Fruit fly (Drosophila melanogaster): ENCODE data around the gene CG10749.

Gene CG10749

DNA sequence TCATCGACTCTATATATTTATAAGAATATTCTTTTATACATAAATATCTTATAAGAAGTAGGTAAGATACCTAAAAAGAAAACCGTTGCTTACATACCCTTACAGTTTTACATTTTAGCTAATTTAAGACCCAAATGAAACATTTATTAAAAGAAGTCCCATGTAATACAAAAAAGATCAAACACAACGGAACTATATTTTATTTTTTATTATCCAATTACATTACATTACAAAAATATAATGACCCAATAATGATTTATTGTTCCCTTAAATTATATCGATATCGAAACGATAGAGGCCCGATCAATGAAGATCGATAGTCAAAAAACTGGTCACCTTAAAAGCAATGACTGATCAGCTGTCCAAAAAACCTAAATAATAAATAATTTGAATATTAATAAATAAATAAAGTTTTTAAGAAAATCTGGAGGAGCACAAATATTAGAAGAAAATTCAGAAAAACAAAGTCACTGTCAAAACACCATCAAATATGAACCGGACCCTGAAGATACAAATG is 35.7 kb downstream of the CG10749 start (continued):
- no peak for TF ChIP-seq CG9437 (GFP tag; optimal IDR thresholded peaks at IDR 0.05)
- TF ChIP-seq CG13775 (GFP tag; optimal IDR thresholded peaks at IDR 0.05): no peak
- peak; percentile 54; the same call in 2 of the 3 replicates for TF ChIP-seq vnd (GFP tag; IDR thresholded peaks at IDR 0.05; ENCODE audit: partially characterized antibody)
- TF ChIP-seq mam (GFP tag; optimal IDR thresholded peaks at IDR 0.05): no peak
- TF ChIP-seq CG11560 (tag; IDR thresholded peaks at IDR 0.05): no peak
- no peak for TF ChIP-seq CG8924 (tag; optimal IDR thresholded peaks at IDR 0.05)
- no peak for TF ChIP-seq CG33213 (GFP tag; optimal IDR thresholded peaks at IDR 0.05)
- TF ChIP-seq Deaf1 (tag; optimal IDR thresholded peaks at IDR 0.05): no peak
- TF ChIP-seq CrebB (tag; optimal IDR thresholded peaks at IDR 0.05): no peak
- TF ChIP-seq CG12942 (GFP tag; optimal IDR thresholded peaks at IDR 0.05): no peak
- TF ChIP-seq zfh1 (GFP tag; IDR thresholded peaks at IDR 0.05): no peak
- TF ChIP-seq Med (GFP tag): no peak
- no peak for TF ChIP-seq CG10462 (GFP tag; optimal IDR thresholded peaks at IDR 0.05)
- no peak for TF ChIP-seq Taf1 (GFP tag; IDR thresholded peaks at IDR 0.05)
- no peak for TF ChIP-seq Ssrp (tag; optimal IDR thresholded peaks at IDR 0.05)
- no peak for TF ChIP-seq so (GFP tag; IDR thresholded peaks at IDR 0.05)
- TF ChIP-seq onecut (GFP tag; IDR thresholded peaks at IDR 0.05): no peak
- TF ChIP-seq phol (tag; optimal IDR thresholded peaks at IDR 0.05): no peak
- no peak for TF ChIP-seq H15 (GFP tag; IDR thresholded peaks at IDR 0.05)
- peak; percentile 12 for TF ChIP-seq CG12659 (GFP tag; optimal IDR thresholded peaks at IDR 0.05)
- no peak for TF ChIP-seq CG6654 (GFP tag; optimal IDR thresholded peaks at IDR 0.05)
- TF ChIP-seq CG3065 (GFP tag; optimal IDR thresholded peaks at IDR 0.05): no peak
- TF ChIP-seq ems (GFP tag; optimal IDR thresholded peaks at IDR 0.05): no peak
- TF ChIP-seq Hey (tag; optimal IDR thresholded peaks at IDR 0.05): no peak
- no peak for TF ChIP-seq cas (GFP tag; IDR thresholded peaks at IDR 0.05)
- no peak for TF ChIP-seq Lpt (GFP tag; optimal IDR thresholded peaks at IDR 0.05)
- TF ChIP-seq CG4360 (GFP tag; IDR thresholded peaks at IDR 0.05): no peak
- no peak for TF ChIP-seq en (GFP tag; optimal IDR thresholded peaks at IDR 0.05)
- TF ChIP-seq CG18764 (GFP tag; optimal IDR thresholded peaks at IDR 0.05): no peak
- TF ChIP-seq cg (GFP tag; optimal IDR thresholded peaks at IDR 0.05): no peak
- no peak for TF ChIP-seq chinmo (GFP tag; IDR thresholded peaks at IDR 0.05; ENCODE audit: partially characterized antibody)
- TF ChIP-seq CG4404 (GFP tag; IDR thresholded peaks at IDR 0.05): no peak
- TF ChIP-seq MESR4 (GFP tag; optimal IDR thresholded peaks at IDR 0.05): no peak
- TF ChIP-seq CG34224 (GFP tag; IDR thresholded peaks at IDR 0.05; ENCODE audit: partially characterized antibody): peak; percentile 55; the same call in 2 of the 3 replicates
- no peak for TF ChIP-seq kah (GFP tag; optimal IDR thresholded peaks at IDR 0.05)
- TF ChIP-seq CG8944 (GFP tag; optimal IDR thresholded peaks at IDR 0.05): no peak
- TF ChIP-seq Chrac-16 (GFP tag; optimal IDR thresholded peaks at IDR 0.05): no peak
- no peak for TF ChIP-seq p53 (GFP tag; optimal IDR thresholded peaks at IDR 0.05)
- no peak for TF ChIP-seq H2.0 (GFP tag; IDR thresholded peaks at IDR 0.05)
- TF ChIP-seq fd3F (GFP tag; optimal IDR thresholded peaks at IDR 0.05): no peak
- no peak for TF ChIP-seq CG11695 (GFP tag; IDR thresholded peaks at IDR 0.05)
- TF ChIP-seq lov (optimal IDR thresholded peaks at IDR 0.05): no peak
- no peak for TF ChIP-seq lov (GFP tag; IDR thresholded peaks at IDR 0.05)
- no peak for TF ChIP-seq br (optimal IDR thresholded peaks at IDR 0.05)
- no peak for TF ChIP-seq tgo (GFP tag; IDR thresholded peaks at IDR 0.05)
- no peak for TF ChIP-seq CG8388 (GFP tag; optimal IDR thresholded peaks at IDR 0.05)
- no peak for TF ChIP-seq CG10979 (tag; optimal IDR thresholded peaks at IDR 0.05)
- no peak for TF ChIP-seq CG14667 (GFP tag; IDR thresholded peaks at IDR 0.05)
- no peak for TF ChIP-seq bigmax (GFP tag; optimal IDR thresholded peaks at IDR 0.05)
- TF ChIP-seq dm (GFP tag; optimal IDR thresholded peaks at IDR 0.05): no peak
- TF ChIP-seq jing (GFP tag; optimal IDR thresholded peaks at IDR 0.05): no peak
- TF ChIP-seq Adf1 (GFP tag; IDR thresholded peaks at IDR 0.05): no peak
- TF ChIP-seq CkIIα-i1 (GFP tag; IDR thresholded peaks at IDR 0.05): no peak
